Worm (Caenorhabditis elegans) whole organism, late embryonic: ENCODE results near the gene F45E1.2.

Experiments
- ama-1 ChIP-seq: fragments of 150-350 bp; optimal IDR thresholded peaks from 2 replicates; lab custom pipeline; 2014
- ceh-34 ChIP-seq: sonication (generic microtip); optimal IDR thresholded peaks from 2 replicates; lab custom pipeline; 2016; ENCODE audit warnings: mild to moderate bottlenecking, missing genetic modification characterization, missing compliant biosample characterization
- dve-1 ChIP-seq: sonication (generic microtip); optimal IDR thresholded peaks from 2 replicates; lab custom pipeline; 2017; ENCODE audit warnings: antibody characterized with exemption, mild to moderate bottlenecking, missing genetic modification characterization, missing compliant biosample characterization
- hlh-30 ChIP-seq: sonication (generic microtip); optimal IDR thresholded peaks from 2 replicates; lab custom pipeline; 2017; ENCODE audit warnings: antibody characterized with exemption, missing genetic modification characterization, missing compliant biosample characterization; ENCODE audit not compliant: insufficient read depth
- madf-2 ChIP-seq: sonication (generic microtip); optimal IDR thresholded peaks from 2 replicates; lab custom pipeline; 2017; ENCODE audit warnings: missing genetic modification characterization, missing compliant biosample characterization
- tbx-2 ChIP-seq: sonication (generic microtip); optimal IDR thresholded peaks from 2 replicates; lab custom pipeline; 2016; ENCODE audit warnings: missing genetic modification characterization, missing compliant biosample characterization
- zip-5 ChIP-seq: sonication (generic microtip); optimal IDR thresholded peaks from 2 replicates; lab custom pipeline; 2016; ENCODE audit warnings: missing genetic modification characterization, missing compliant biosample characterization

DNA sequence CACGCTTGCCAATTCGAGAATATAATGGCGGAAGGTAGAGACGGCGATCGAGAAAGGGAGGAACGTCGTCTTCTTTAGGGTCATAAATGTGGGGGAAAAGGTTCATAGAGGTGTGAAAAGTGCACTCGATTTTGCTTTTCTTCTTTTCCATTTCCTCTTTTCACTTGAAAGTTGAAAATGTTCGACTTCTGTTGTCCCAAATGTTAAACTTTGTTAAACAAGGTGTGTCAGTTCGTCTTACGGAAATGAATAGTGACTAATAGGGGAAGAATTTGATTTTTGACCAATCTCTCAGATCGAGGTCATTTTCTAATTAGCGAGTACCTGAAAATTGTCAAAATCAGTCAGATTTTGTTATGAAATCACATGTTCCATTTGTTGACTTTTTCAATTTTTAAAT, 1.3 kb downstream of the F45E1.2 start:
- TF ChIP-seq ceh-34 (no peak), madf-2 (tag; lab: Kevin White, UChicago) (no peak), tbx-2 (tag; lab: Kevin White, UChicago) (no peak), dve-1 (tag; lab: Kevin White, UChicago) (no peak), hlh-30 (no peak), ama-1 (lab: Kevin White, UChicago) (no peak), zip-5 (tag; lab: Kevin White, UChicago) (no peak)
